Fruit fly (Drosophila melanogaster) S2 (cell line): Measurements from ENCODE around the gene CG11815.

Experiments
- CG8478 ChIP-seq: fragments of >200 bp; optimal IDR thresholded peaks from 2 replicates; lab custom pipeline; 2018
- CTCF ChIP-seq, 2 experiments: fragments of >200 bp; optimal IDR thresholded peaks; 2 replicates each; lab custom pipeline; 2018

dm6 chr3L:1937469-1937868 is 33.5 kb downstream of the CG11815 start:
- no peak for TF ChIP-seq CG8478 (lab: Kevin White, UChicago)
- TF ChIP-seq CTCF (optimal IDR thresholded peaks at IDR 0.05; lab: Kevin White, UChicago): no peak
